Fruit fly (Drosophila melanogaster): ENCODE data around the gene Ref1.

dm6 chr3R:7037250-7037802 is 42.9 kb downstream of the Ref1 start:
- no peak for TF ChIP-seq CG7045 (GFP tag; optimal IDR thresholded peaks at IDR 0.05)
- no peak for TF ChIP-seq kay (GFP tag; ENCODE audit: borderline replicate concordance)
- no peak for TF ChIP-seq Clk (GFP tag; optimal IDR thresholded peaks at IDR 0.05)
- no peak for TF ChIP-seq Crg-1 (GFP tag; optimal IDR thresholded peaks at IDR 0.05)
- no peak for TF ChIP-seq cnc (optimal IDR thresholded peaks at IDR 0.05)
- no peak for TF ChIP-seq Hr96 (GFP tag; optimal IDR thresholded peaks at IDR 0.05)
- no peak for TF ChIP-seq CG11617 (GFP tag; optimal IDR thresholded peaks at IDR 0.05)
- no peak for TF ChIP-seq bab1 (GFP tag; optimal IDR thresholded peaks at IDR 0.05)

Data from whole organism, adult.